Worm (Caenorhabditis elegans) whole organism, L4 larva: ENCODE measurements around the gene mlp-1.
A peak's percentile ranks its signal among the peaks of the same experiment; 100 is the strongest.

Experiments used
- D1046.2 ChIP-seq: fragments of 200-800 bp; sonication (Bioruptor generic); IDR thresholded peaks from 2 replicates; pipeline ENCODE4 v1.3.6; 2022; ENCODE audit warnings: missing genetic modification characterization, missing compliant biosample characterization
- Y48G9A.11 ChIP-seq: fragments of 200-800 bp; sonication (Bioruptor generic); IDR thresholded peaks from 2 replicates; pipeline ENCODE4 v1.3.6; 2022; ENCODE audit warnings: missing genetic modification reagents, missing genetic modification characterization, missing compliant biosample characterization
- aha-1 ChIP-seq: fragments of 150-350 bp; peaks from one replicate; lab custom pipeline; 2014; ENCODE audit warnings: missing biosample characterization, missing genetic modification characterization
- ceh-20 ChIP-seq: fragments of 200-800 bp; sonication (Bioruptor generic); IDR thresholded peaks from 2 replicates; pipeline ENCODE4 v1.3.6; 2022; ENCODE audit warnings: missing genetic modification reagents, missing genetic modification characterization, missing compliant biosample characterization
- ceh-62 ChIP-seq: sonication (generic microtip); optimal IDR thresholded peaks from 2 replicates; lab custom pipeline; 2017; ENCODE audit warnings: missing biosample characterization, missing genetic modification characterization
- ctbp-1 ChIP-seq: fragments of 200-800 bp; sonication (Bioruptor generic); IDR thresholded peaks from 2 replicates; pipeline ENCODE4 v1.3.6; 2022; ENCODE audit warnings: missing genetic modification reagents, missing genetic modification characterization, missing compliant biosample characterization
- daf-16 ChIP-seq, 3 experiments: sonication (generic microtip); optimal IDR thresholded peaks; 2 replicates each; lab custom pipeline; 2016 to 2017; ENCODE audit warnings: missing genetic modification characterization in 3 of 3, missing genetic modification reagents in 3 of 3, mild to moderate bottlenecking in 2 of 3, missing compliant biosample characterization in 2 of 3, missing biosample characterization in 1 of 3, moderate library complexity in 1 of 3
- daf-19 ChIP-seq: fragments of 200-800 bp; sonication (Bioruptor generic); conservative IDR thresholded peaks from 2 replicates; pipeline ENCODE4 v1.3.6; 2022; ENCODE audit warnings: missing genetic modification characterization, missing compliant biosample characterization
- dmd-6 ChIP-seq: fragments of 200-800 bp; sonication (Bioruptor generic); IDR thresholded peaks from 2 replicates; pipeline ENCODE4 v1.3.6; 2022; ENCODE audit warnings: missing genetic modification reagents, missing genetic modification characterization, missing compliant biosample characterization
- dmd-9 ChIP-seq: fragments of 200-800 bp; sonication (Bioruptor generic); IDR thresholded peaks from 2 replicates; pipeline ENCODE4 v1.3.6; 2022; ENCODE audit warnings: missing genetic modification reagents, missing genetic modification characterization, missing compliant biosample characterization
- duxl-1 ChIP-seq: sonication (generic microtip); optimal IDR thresholded peaks from 2 replicates; lab custom pipeline; 2016; ENCODE audit warnings: mild to moderate bottlenecking, missing genetic modification characterization, moderate library complexity, missing compliant biosample characterization; ENCODE audit not compliant: poor library complexity
- egl-43 ChIP-seq: fragments of 200-800 bp; sonication (Bioruptor generic); IDR thresholded peaks from 2 replicates; pipeline ENCODE4 v1.3.6; 2022; ENCODE audit warnings: missing genetic modification reagents, missing genetic modification characterization, missing compliant biosample characterization
- fkh-10 ChIP-seq: fragments of 150-350 bp; optimal IDR thresholded peaks from 2 replicates; lab custom pipeline; 2014; ENCODE audit warnings: missing biosample characterization, missing genetic modification reagents, missing genetic modification characterization
- gei-8 ChIP-seq: fragments of 200-800 bp; sonication (Bioruptor generic); optimal IDR thresholded peaks from 2 replicates; lab custom pipeline; 2018; ENCODE audit warnings: mild to moderate bottlenecking, missing genetic modification characterization, missing compliant biosample characterization
- hif-1 ChIP-seq, 2 experiments: sonication (generic microtip); optimal IDR thresholded peaks; 2 replicates each; lab custom pipeline; 2016 to 2017; ENCODE audit warnings: missing compliant biosample characterization in 2 of 2, missing genetic modification characterization in 2 of 2, missing genetic modification reagents in 2 of 2, missing genotype in 2 of 2, mild to moderate bottlenecking in 1 of 2
- hlh-11 ChIP-seq: fragments of 200-800 bp; sonication (Bioruptor generic); optimal IDR thresholded peaks from 2 replicates; lab custom pipeline; 2018; ENCODE audit warnings: mild to moderate bottlenecking, missing genetic modification characterization, missing compliant biosample characterization
- hlh-30 ChIP-seq: sonication (generic microtip); optimal IDR thresholded peaks from 2 replicates; lab custom pipeline; 2017; ENCODE audit warnings: antibody characterized with exemption, mild to moderate bottlenecking, missing genetic modification characterization, missing compliant biosample characterization; ENCODE audit not compliant: insufficient read depth
- hmg-1.1 ChIP-seq: fragments of 200-800 bp; sonication (Bioruptor generic); IDR thresholded peaks from 2 replicates; pipeline ENCODE4 v1.3.6; 2022; ENCODE audit warnings: missing genetic modification reagents, missing genetic modification characterization, missing compliant biosample characterization
- lin-1 ChIP-seq: fragments of 200-800 bp; sonication (Bioruptor generic); IDR thresholded peaks from 2 replicates; pipeline ENCODE4 v1.3.6; 2022; ENCODE audit warnings: missing genetic modification reagents, missing genetic modification characterization, missing compliant biosample characterization
- lin-29 ChIP-seq: fragments of 200-800 bp; sonication (Bioruptor generic); IDR thresholded peaks from 2 replicates; pipeline ENCODE4 v1.3.6; 2022; ENCODE audit warnings: missing genetic modification reagents, missing genetic modification characterization, missing compliant biosample characterization
- lin-38 ChIP-seq: fragments of 200-800 bp; sonication (Bioruptor generic); IDR thresholded peaks from 2 replicates; pipeline ENCODE4 v1.3.6; 2022; ENCODE audit warnings: missing genetic modification reagents, missing genetic modification characterization, missing compliant biosample characterization
- lsy-2 ChIP-seq, 2 experiments: fragments of 150-350 bp in 1 of 2; sonication (generic microtip) in 1 of 2; optimal IDR thresholded peaks; 2 replicates each; lab custom pipeline; 2014 to 2017; ENCODE audit warnings: missing biosample characterization in 2 of 2, missing genetic modification characterization in 2 of 2
- madf-9 ChIP-seq: fragments of 200-800 bp; sonication (Bioruptor generic); conservative IDR thresholded peaks from 2 replicates; pipeline ENCODE4 v1.3.6; 2022; ENCODE audit warnings: missing genetic modification reagents, missing genetic modification characterization, missing compliant biosample characterization
- mdl-1 ChIP-seq, 2 experiments: fragments of 150-350 bp in 1 of 2; sonication (generic microtip) in 1 of 2; optimal IDR thresholded peaks; 2 replicates each; lab custom pipeline; 2014 to 2017; ENCODE audit warnings: missing biosample characterization in 2 of 2, missing genetic modification characterization in 2 of 2
- mep-1 ChIP-seq: fragments of 150-350 bp; sonication (generic microtip); optimal IDR thresholded peaks from 3 replicates; lab custom pipeline; 2014; ENCODE audit warnings: missing biosample characterization, missing genetic modification characterization
- mes-2 ChIP-seq: sonication (generic microtip); optimal IDR thresholded peaks from 2 replicates; lab custom pipeline; 2016; ENCODE audit warnings: missing genotype, mild to moderate bottlenecking, missing genetic modification characterization, missing compliant biosample characterization; ENCODE audit not compliant: poor library complexity, severe bottlenecking
- nhr-102 ChIP-seq: sonication (generic microtip); optimal IDR thresholded peaks from 2 replicates; lab custom pipeline; 2016; ENCODE audit warnings: mild to moderate bottlenecking, missing genetic modification characterization, moderate library complexity, missing compliant biosample characterization
- nhr-11 ChIP-seq: fragments of 150-350 bp; optimal IDR thresholded peaks from 2 replicates; lab custom pipeline; 2014; ENCODE audit warnings: missing biosample characterization, missing genetic modification characterization
- nhr-237 ChIP-seq: sonication (generic microtip); optimal IDR thresholded peaks from 2 replicates; lab custom pipeline; 2017; ENCODE audit warnings: missing biosample characterization, missing genetic modification characterization
- nhr-25 ChIP-seq: sonication (generic microtip); optimal IDR thresholded peaks from 2 replicates; lab custom pipeline; 2017; ENCODE audit warnings: missing genetic modification characterization, mild to moderate bottlenecking, missing compliant biosample characterization, antibody characterized with exemption, moderate library complexity, borderline replicate concordance; ENCODE audit not compliant: insufficient read depth
- nhr-42 ChIP-seq: fragments of 200-800 bp; sonication (Bioruptor generic); IDR thresholded peaks from 2 replicates; pipeline ENCODE4 v1.3.6; 2022; ENCODE audit warnings: missing genetic modification characterization, missing compliant biosample characterization
- nhr-77 ChIP-seq: fragments of 150-350 bp; optimal IDR thresholded peaks from 2 replicates; lab custom pipeline; 2014; ENCODE audit warnings: missing biosample characterization, missing genetic modification characterization
- pha-4 ChIP-seq, 2 experiments: fragments of 150-350 bp in 1 of 2; fragments of 200-800 bp in 1 of 2; sonication (Bioruptor generic) in 1 of 2; IDR thresholded peaks in 1 of 2; optimal IDR thresholded peaks in 1 of 2; 2 replicates each; pipeline versions ENCODE4 v1.3.6 to Lab custom; 2014 to 2022; ENCODE audit warnings: missing genetic modification characterization in 2 of 2, missing genetic modification reagents in 2 of 2, missing biosample characterization in 1 of 2, missing compliant biosample characterization in 1 of 2
- php-3 ChIP-seq: fragments of 200-800 bp; sonication (Bioruptor generic); IDR thresholded peaks from 2 replicates; pipeline ENCODE4 v1.3.6; 2022; ENCODE audit warnings: missing genetic modification reagents, missing genetic modification characterization, missing compliant biosample characterization
- rbr-2 ChIP-seq: sonication (generic microtip); optimal IDR thresholded peaks from 2 replicates; lab custom pipeline; 2016; ENCODE audit warnings: missing genotype, missing genetic modification characterization, missing compliant biosample characterization
- set-16 ChIP-seq: fragments of 200-800 bp; sonication (Bioruptor generic); IDR thresholded peaks from 2 replicates; pipeline ENCODE4 v1.3.6; 2022; ENCODE audit warnings: missing genetic modification reagents, missing genetic modification characterization, missing compliant biosample characterization
- spr-1 ChIP-seq: sonication (generic microtip); optimal IDR thresholded peaks from 2 replicates; lab custom pipeline; 2016; ENCODE audit warnings: mild to moderate bottlenecking, missing genetic modification characterization, missing compliant biosample characterization
- unc-62 ChIP-seq, 3 experiments: fragments of 150-350 bp in 1 of 3; sonication (generic microtip); optimal IDR thresholded peaks in 2 of 3; peaks in 1 of 3; 1 replicate in 1 of 3; 2 replicates in 2 of 3; lab custom pipeline; 2014 to 2017; ENCODE audit warnings: missing biosample characterization in 3 of 3, missing genetic modification characterization in 3 of 3, missing genetic modification reagents in 3 of 3, missing genotype in 1 of 3
- ztf-11 ChIP-seq: fragments of 150-350 bp; optimal IDR thresholded peaks from 2 replicates; lab custom pipeline; 2014; ENCODE audit warnings: missing biosample characterization, missing genetic modification characterization

The mlp-1 gene

DNA sequence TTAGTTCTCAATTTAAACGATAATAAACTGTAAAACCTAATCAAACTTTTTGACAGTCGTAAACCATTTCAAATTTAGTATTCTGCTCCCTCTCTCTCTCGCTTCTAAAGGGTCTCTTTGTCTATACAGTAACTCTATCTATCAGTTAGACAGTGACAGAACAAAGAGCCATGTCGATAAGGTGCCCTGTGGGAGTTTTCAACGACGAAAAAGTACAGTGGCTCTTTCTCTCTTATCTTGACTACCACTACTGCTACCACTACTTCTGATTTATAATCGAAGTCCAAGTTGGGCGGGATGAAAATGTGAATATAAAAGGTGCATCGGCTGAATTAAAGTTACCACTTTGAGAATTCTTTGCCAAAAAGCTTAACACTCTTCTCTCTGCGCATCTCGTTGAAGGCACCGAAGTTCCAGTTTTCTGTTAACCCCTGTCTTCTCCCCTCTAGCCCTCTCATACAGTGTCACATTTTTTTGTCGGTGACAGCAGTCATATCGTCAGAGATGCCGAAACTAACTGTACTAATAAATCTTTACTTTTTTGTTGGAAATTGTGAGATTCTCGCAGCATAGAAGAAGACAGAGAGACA lies 24.0 kb downstream of the mlp-1 start (continued):
- TF ChIP-seq spr-1 (no peak), mep-1 (tag; lab: Kevin White, UChicago) (no peak), madf-9 (GFP tag; lab: Robert Waterston, UW) (no peak), nhr-25 (tag; lab: Kevin White, UChicago) (no peak), nhr-11 (tag; lab: Kevin White, UChicago) (no peak), mdl-1 (tag; optimal IDR thresholded peaks at IDR 0.05; lab: Kevin White, UChicago) (no peak), nhr-77 (no peak)

DNA sequence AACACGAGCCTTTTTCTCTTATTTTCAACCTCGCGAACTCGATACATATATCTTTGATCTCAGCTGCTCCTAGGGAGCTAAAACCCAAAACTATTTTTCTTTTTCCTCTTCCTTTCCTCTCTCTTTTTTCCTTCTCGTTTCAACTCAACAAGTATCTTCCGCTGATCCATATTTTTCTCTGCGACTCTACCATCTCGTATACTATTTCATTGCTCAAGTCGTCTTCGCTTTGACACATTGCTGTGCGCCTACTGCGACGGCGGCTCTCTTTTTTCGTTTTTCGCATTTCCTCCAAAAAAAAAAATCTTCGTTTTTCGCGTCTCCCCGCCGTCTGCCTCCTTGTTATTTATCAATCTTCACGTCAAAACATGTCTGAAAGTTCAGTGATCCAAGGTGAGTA lies 25.0 kb downstream of the mlp-1 start:
- TF ChIP-seq hmg-1.1 (GFP tag; lab: Robert Waterston, UW): peak; percentile 59
- no peak for TF ChIP-seq D1046.2
- TF ChIP-seq ctbp-1 (GFP tag; lab: Robert Waterston, UW): peak; percentile 50; the same call in 1 of the 2 replicates
- TF ChIP-seq dmd-9 (GFP tag; lab: Robert Waterston, UW): no peak
- 0 out of 2 replicates have a peak, but pooled peaks have one; percentile 5 for TF ChIP-seq egl-43 (GFP tag; lab: Robert Waterston, UW)
- no peak for TF ChIP-seq lin-29 (GFP tag; lab: Robert Waterston, UW)
- peak; percentile 2 for TF ChIP-seq hlh-30 (tag; lab: Kevin White, UChicago)
- TF ChIP-seq duxl-1 (tag; lab: Kevin White, UChicago): no peak
- TF ChIP-seq ceh-62 (tag; lab: Kevin White, UChicago): no peak
- peak in 1 of 2 experiments; percentile 94 for TF ChIP-seq unc-62 (GFP tag; optimal IDR thresholded peaks at IDR 0.05 in 1 of 2; lab: Kevin White, UChicago)
- no peak for TF ChIP-seq unc-62 (tag; optimal IDR thresholded peaks at IDR 0.05; lab: Kevin White, UChicago)
- no peak for TF ChIP-seq ztf-11 (tag; lab: Kevin White, UChicago)
- TF ChIP-seq mes-2 (tag; lab: Kevin White, UChicago): peak; percentile 20
- peak; percentile 10; the same call in 1 of the 2 replicates for TF ChIP-seq dmd-6 (GFP tag; lab: Robert Waterston, UW)
- TF ChIP-seq ceh-20: peak; percentile 56
- peak; percentile 57 for TF ChIP-seq hlh-11 (tag; lab: Kevin White, UChicago)
- TF ChIP-seq nhr-102: no peak
- peak; percentile 4 for TF ChIP-seq nhr-11 (tag; lab: Kevin White, UChicago)
- TF ChIP-seq daf-19 (GFP tag; lab: Robert Waterston, UW): no peak
- TF ChIP-seq nhr-42: no peak
- peak; percentile 48; the same call in 1 of the 2 replicates for TF ChIP-seq set-16
- TF ChIP-seq fkh-10 (GFP tag; lab: Kevin White, UChicago): peak; percentile 76
- no peak for TF ChIP-seq gei-8 (GFP tag; lab: Kevin White, UChicago)
- peak in 1 of 2 experiments; percentile 56 for TF ChIP-seq daf-16 (GFP tag; optimal IDR thresholded peaks at IDR 0.05; lab: Kevin White, UChicago)
- TF ChIP-seq daf-16 (tag; optimal IDR thresholded peaks at IDR 0.05; lab: Kevin White, UChicago): no peak
- TF ChIP-seq rbr-2: peak; percentile 36
- TF ChIP-seq Y48G9A.11 (GFP tag; lab: Robert Waterston, UW): no peak
- no peak for TF ChIP-seq nhr-237
- peak; percentile 54 for TF ChIP-seq mep-1 (tag; lab: Kevin White, UChicago)
- TF ChIP-seq pha-4 (GFP tag; IDR thresholded peaks at IDR 0.05; lab: Robert Waterston, UW): peak; percentile 42; the same call in 1 of the 2 replicates
- no peak for TF ChIP-seq pha-4 (tag; optimal IDR thresholded peaks at IDR 0.05; lab: Kevin White, UChicago)
- TF ChIP-seq aha-1 (tag; lab: Kevin White, UChicago): peak; percentile 94
- TF ChIP-seq hif-1 (tag; optimal IDR thresholded peaks at IDR 0.05; lab: Kevin White, UChicago): peak in 1 of 2 experiments; percentile 16
- TF ChIP-seq lin-38 (GFP tag; lab: Robert Waterston, UW): no peak; the same call in 1 of the 2 replicates
- TF ChIP-seq php-3 (GFP tag; lab: Robert Waterston, UW): no peak
- peak in 1 of 2 experiments; percentile 44 for TF ChIP-seq lsy-2 (tag; optimal IDR thresholded peaks at IDR 0.05; lab: Kevin White, UChicago)
- no peak for TF ChIP-seq lin-1 (GFP tag; lab: Robert Waterston, UW)
